Worm (Caenorhabditis elegans): ENCODE measurements around the gene lgc-36.

Gene lgc-36

DNA sequence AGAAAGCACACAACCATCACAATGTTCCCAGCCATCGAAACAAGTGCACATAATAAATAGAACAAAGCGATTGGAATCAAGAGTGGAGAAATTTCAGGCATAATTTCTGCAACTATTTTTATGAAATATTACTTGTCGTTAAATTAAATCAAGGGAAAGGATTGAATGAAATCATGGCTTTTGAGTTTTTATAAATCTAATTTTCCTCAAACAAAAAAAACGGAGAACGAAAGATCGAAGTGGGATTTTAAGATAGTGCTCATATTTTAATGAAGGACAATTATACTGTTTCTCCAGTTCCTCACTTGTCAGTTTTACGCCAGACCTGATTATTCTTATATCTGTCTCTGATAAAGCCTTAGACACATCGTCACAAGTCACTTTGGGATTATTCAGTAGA, 6.4 kb downstream of the lgc-36 start, which contains the start of gene srsx-33:
srsx-33 (minus strand) TSS at position 101 of the 400 bp plus-strand sequence.
- TF ChIP-seq ztf-11 (tag; optimal IDR thresholded peaks at IDR 0.05) (no peak), efl-1 (optimal IDR thresholded peaks at IDR 0.05) (no peak), efl-1 (GFP tag; optimal IDR thresholded peaks at IDR 0.05 in 1 of 2) (peak in 1 of 2 experiments; percentile 9)

DNA sequence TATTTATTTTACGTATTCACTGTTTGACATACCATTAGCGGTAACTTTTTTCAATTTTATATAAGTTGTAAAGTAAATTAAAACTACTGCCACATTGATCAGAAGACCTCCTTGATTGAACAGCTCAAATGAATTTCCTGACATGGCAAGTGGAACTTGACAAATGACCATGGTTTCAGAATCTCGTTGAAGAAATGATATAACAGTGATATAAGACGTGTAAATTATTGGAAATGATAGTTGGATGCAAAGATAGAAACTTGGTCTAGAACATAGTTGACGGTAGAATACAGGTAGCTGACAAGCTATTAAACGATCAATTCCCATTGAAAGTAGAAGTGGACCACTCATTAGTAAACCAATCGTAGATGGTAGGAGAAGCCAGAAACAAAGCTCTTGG, 7.0 kb downstream of the lgc-36 start:
- no peak for TF ChIP-seq ets-5 (GFP tag; IDR thresholded peaks at IDR 0.05)
- TF ChIP-seq F16B12.6 (tag; optimal IDR thresholded peaks at IDR 0.05) = no peak
- TF ChIP-seq efl-3 (GFP tag; optimal IDR thresholded peaks at IDR 0.05) = no peak
- no peak for TF ChIP-seq lsy-2 (tag; optimal IDR thresholded peaks at IDR 0.05)

DNA sequence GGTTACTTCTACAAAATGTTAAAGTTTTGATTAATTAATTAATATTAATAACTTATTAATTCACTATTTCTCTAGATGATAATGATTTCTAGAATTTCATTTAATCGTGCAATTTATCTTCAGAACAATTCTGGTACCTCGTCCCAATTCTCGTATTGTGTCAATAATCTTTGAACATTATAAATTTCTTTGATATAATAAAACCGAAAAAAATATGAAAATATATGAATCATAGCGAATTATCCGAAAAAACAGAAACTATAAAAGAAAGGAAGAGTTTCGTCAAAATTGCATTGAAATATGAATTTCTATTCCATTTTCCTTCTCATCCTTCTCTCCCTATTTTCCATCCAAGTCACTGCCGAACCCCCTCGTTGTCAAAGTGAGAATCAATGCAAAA, 8.1 kb downstream of the lgc-36 start, which contains the start of gene T19B10.12:
T19B10.12 (plus strand) TSS at position 301 of the 400 bp plus-strand sequence.
- TF ChIP-seq aly-2 (tag; optimal IDR thresholded peaks at IDR 0.05) (no peak), ceh-63 (GFP tag; optimal IDR thresholded peaks at IDR 0.05) (no peak), nhr-84 (tag; optimal IDR thresholded peaks at IDR 0.05) (no peak), elt-2 (tag; optimal IDR thresholded peaks at IDR 0.05) (no peak)

DNA sequence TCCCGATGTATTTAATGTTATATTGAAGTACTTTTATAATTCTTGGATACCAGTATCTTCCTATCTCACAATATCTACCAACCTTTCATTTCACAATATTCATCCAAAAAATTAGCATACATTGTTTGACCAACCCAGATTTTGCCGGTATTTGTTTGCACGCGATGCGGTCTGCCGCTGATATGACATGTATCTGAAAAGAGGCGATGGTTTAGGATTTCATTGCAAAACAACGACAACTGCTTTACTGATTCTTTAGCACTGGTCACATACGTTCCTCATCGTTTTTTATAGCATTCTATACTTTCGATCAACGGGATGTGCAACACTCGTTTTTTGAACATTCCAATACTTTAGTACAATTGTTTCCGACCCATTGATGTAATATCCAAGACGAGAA, 10.9 kb downstream of the lgc-36 start, which contains the start of gene mam-4:
mam-4 (plus strand) TSS at position 301 of the 400 bp plus-strand sequence.
- TF ChIP-seq nhr-19 (GFP tag; conservative IDR thresholded peaks at IDR 0.05) (no peak), ceh-63 (GFP tag; optimal IDR thresholded peaks at IDR 0.05) (no peak), ceh-90 (tag; optimal IDR thresholded peaks at IDR 0.05) (no peak), nhr-12 (tag; optimal IDR thresholded peaks at IDR 0.05) (no peak), pag-3 (tag; optimal IDR thresholded peaks at IDR 0.05; ENCODE audit: borderline replicate concordance, insufficient read depth) (no peak), C04F5.9 (tag; optimal IDR thresholded peaks at IDR 0.05) (no peak), blmp-1 (tag; optimal IDR thresholded peaks at IDR 0.05) (no peak), hpl-2 (GFP tag; optimal IDR thresholded peaks at IDR 0.05) (no peak), nhr-71 (tag; optimal IDR thresholded peaks at IDR 0.05) (no peak), sox-4 (tag; optimal IDR thresholded peaks at IDR 0.05) (no peak), lin-39 (tag; optimal IDR thresholded peaks at IDR 0.05) (no peak), egl-13 (tag; optimal IDR thresholded peaks at IDR 0.05) (no peak), ces-1 (GFP tag; optimal IDR thresholded peaks at IDR 0.05) (no peak), nhr-85 (tag) (no peak), mep-1 (tag; optimal IDR thresholded peaks at IDR 0.05) (no peak), dpl-1 (GFP tag; optimal IDR thresholded peaks at IDR 0.05) (no peak), fkh-4 (tag; optimal IDR thresholded peaks at IDR 0.05; ENCODE audit: borderline replicate concordance) (no peak), fkh-10 (GFP tag; optimal IDR thresholded peaks at IDR 0.05) (no peak), pqm-1 (tag; optimal IDR thresholded peaks at IDR 0.05) (no peak), C34B4.2 (tag; optimal IDR thresholded peaks at IDR 0.05) (no peak)

DNA sequence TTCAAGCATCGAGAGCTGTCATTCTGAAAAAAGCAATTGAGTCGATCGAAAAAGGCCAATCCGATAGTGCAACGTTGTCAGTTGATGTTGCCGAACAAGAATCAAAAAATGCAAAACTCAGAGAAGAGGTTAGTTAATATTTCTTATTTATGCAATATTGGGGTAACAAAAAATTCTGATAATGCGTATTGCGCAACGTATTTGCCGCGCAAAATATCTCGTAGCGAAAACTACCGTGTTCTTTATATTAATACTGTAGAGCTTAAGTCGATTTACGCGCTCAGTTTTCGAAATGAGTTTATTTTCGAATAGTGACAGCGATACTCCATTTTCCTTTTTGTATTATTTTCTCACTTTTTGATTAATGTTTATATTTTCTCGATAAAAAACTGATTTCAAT, 13.8 kb downstream of the lgc-36 start:
- TF ChIP-seq nhr-90 (tag; optimal IDR thresholded peaks at IDR 0.05; ENCODE audit: poor library complexity) (no peak), efl-1 (optimal IDR thresholded peaks at IDR 0.05) (no peak), efl-1 (GFP tag; optimal IDR thresholded peaks at IDR 0.05 in 1 of 2) (peak in 1 of 2 experiments; percentile 57), ztf-11 (tag; optimal IDR thresholded peaks at IDR 0.05) (no peak)

DNA sequence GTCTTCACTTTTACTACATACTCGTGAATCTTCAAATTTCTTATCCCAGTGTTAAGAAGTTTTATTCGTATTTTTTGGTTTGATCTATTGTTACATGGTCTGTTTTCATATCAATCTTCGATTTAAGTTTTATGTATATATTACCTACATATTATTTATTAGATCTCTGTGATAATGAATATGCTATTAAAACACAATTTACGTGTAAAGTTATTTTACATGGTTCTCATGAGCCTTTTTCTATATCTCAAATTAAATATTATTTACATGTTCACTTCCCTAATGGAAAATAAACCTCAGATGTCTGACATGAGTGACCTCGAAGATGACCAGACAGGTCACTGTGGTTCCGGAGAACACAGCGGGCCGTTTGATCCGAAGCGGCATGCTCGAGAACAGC, 14.3 kb downstream of the lgc-36 start, which contains the start of gene mxl-1:
mxl-1 (plus strand) TSS at position 301 of the 400 bp plus-strand sequence.
- TF ChIP-seq efl-1 (optimal IDR thresholded peaks at IDR 0.05) (no peak), efl-1 (GFP tag; optimal IDR thresholded peaks at IDR 0.05 in 1 of 2) (no peak), alr-1 (tag; optimal IDR thresholded peaks at IDR 0.05; ENCODE audit: borderline replicate concordance) (no peak), C16A3.4 (tag; optimal IDR thresholded peaks at IDR 0.05) (no peak), nhr-47 (tag; optimal IDR thresholded peaks at IDR 0.05) (no peak), mab-9 (GFP tag; IDR thresholded peaks at IDR 0.05) (no peak), Y116A8C.19 (tag; optimal IDR thresholded peaks at IDR 0.05; ENCODE audit: borderline replicate concordance) (no peak), hpl-2 (GFP tag; optimal IDR thresholded peaks at IDR 0.05) (no peak), zip-4 (GFP tag; optimal IDR thresholded peaks at IDR 0.05) (no peak), unc-30 (tag; optimal IDR thresholded peaks at IDR 0.05) (no peak), hlh-4 (tag; optimal IDR thresholded peaks at IDR 0.05) (no peak), nhr-11 (tag; optimal IDR thresholded peaks at IDR 0.05) (no peak), ama-1 (optimal IDR thresholded peaks at IDR 0.05) (no peak), ceh-8 (GFP tag; optimal IDR thresholded peaks at IDR 0.05) (no peak)

Data from whole organism, L1 larva.